5 fruit fly cellular contexts compared by ENCODE assay signal in genomic region chr3L:9856430-9857218, dm6.
A peak's percentile ranks its signal among the peaks of the same experiment; 100 is the strongest.
TF ChIP-seq lines count a peak whose summit lies in the region.

No protein-coding gene starts in this region.

- TF ChIP-seq CTCF in whole organism, embryonic (GFP tag; optimal IDR thresholded peaks at IDR 0.05; lab: Kevin White, UChicago), result no peak

TF ChIP-seq in whole organism, adult, 20 proteins besides CTCF, POLR2A, EP300 and RAD21:
- TF ChIP-seq Hr96 (GFP tag; optimal IDR thresholded peaks at IDR 0.05; lab: Kevin White, UChicago), result no peak
- TF ChIP-seq tj (GFP tag; optimal IDR thresholded peaks at IDR 0.05; lab: Kevin White, UChicago), result no peak
- TF ChIP-seq CG33017 (tag; optimal IDR thresholded peaks at IDR 0.05; lab: Kevin White, UChicago), result no peak
- peak; percentile 36 for TF ChIP-seq CG7101 (tag; optimal IDR thresholded peaks at IDR 0.05; lab: Kevin White, UChicago)
- peak; percentile 64 for TF ChIP-seq bab1 (GFP tag; optimal IDR thresholded peaks at IDR 0.05; lab: Kevin White, UChicago)
- no peak for TF ChIP-seq cic (GFP tag; optimal IDR thresholded peaks at IDR 0.05; lab: Kevin White, UChicago)
- TF ChIP-seq CG7045 (GFP tag; optimal IDR thresholded peaks at IDR 0.05; lab: Kevin White, UChicago), result no peak
- TF ChIP-seq kay (GFP tag; lab: Kevin White, UChicago; ENCODE audit: borderline replicate concordance), result no peak
- no peak for TF ChIP-seq CG11617 (GFP tag; optimal IDR thresholded peaks at IDR 0.05; lab: Kevin White, UChicago)
- TF ChIP-seq CG5204 (GFP tag; optimal IDR thresholded peaks at IDR 0.05; lab: Kevin White, UChicago), result no peak
- peak; percentile 30 for TF ChIP-seq CG14711 (tag; optimal IDR thresholded peaks at IDR 0.05; lab: Kevin White, UChicago)
- no peak for TF ChIP-seq toe (GFP tag; optimal IDR thresholded peaks at IDR 0.05; lab: Kevin White, UChicago)
- no peak for TF ChIP-seq Crg-1 (GFP tag; optimal IDR thresholded peaks at IDR 0.05; lab: Kevin White, UChicago)
- no peak for TF ChIP-seq pad (GFP tag; optimal IDR thresholded peaks at IDR 0.05; lab: Kevin White, UChicago)
- TF ChIP-seq CG12768 (GFP tag; optimal IDR thresholded peaks at IDR 0.05; lab: Kevin White, UChicago), result no peak
- TF ChIP-seq Clk (GFP tag; optimal IDR thresholded peaks at IDR 0.05; lab: Kevin White, UChicago), result no peak
- no peak for TF ChIP-seq cnc (optimal IDR thresholded peaks at IDR 0.05; lab: Kevin White, UChicago)
- TF ChIP-seq Mnt (GFP tag; optimal IDR thresholded peaks at IDR 0.05; lab: Kevin White, UChicago), result no peak
- TF ChIP-seq CG1620 (GFP tag; optimal IDR thresholded peaks at IDR 0.05; lab: Kevin White, UChicago), result no peak
TF ChIP-seq in whole organism, adult: peak in this region for 3.

TF ChIP-seq in whole organism, embryonic, 481 proteins besides CTCF, POLR2A, EP300 and RAD21 (continues in another document):
- TF ChIP-seq CG31388 (GFP tag; optimal IDR thresholded peaks at IDR 0.05; lab: Kevin White, UChicago) (peak; percentile 26), odd (GFP tag; optimal IDR thresholded peaks at IDR 0.05; lab: Kevin White, UChicago) (peak; percentile 59), gem (tag; optimal IDR thresholded peaks at IDR 0.05; lab: Kevin White, UChicago) (peak; percentile 94), shn (GFP tag; optimal IDR thresholded peaks at IDR 0.05; lab: Kevin White, UChicago) (no peak), CG18764 (GFP tag; optimal IDR thresholded peaks at IDR 0.05; lab: Kevin White, UChicago) (peak; percentile 47), Ets65A (GFP tag; lab: Kevin White, UChicago) (no peak), YL-1 (GFP tag; optimal IDR thresholded peaks at IDR 0.05; lab: Kevin White, UChicago) (no peak), sr (GFP tag; IDR thresholded peaks at IDR 0.05; lab: Robert Waterston, UW) (peak; percentile 68; the same call in 2 of the 3 replicates), jumu (GFP tag; optimal IDR thresholded peaks at IDR 0.05; lab: Kevin White, UChicago) (no peak), Scr (GFP tag; IDR thresholded peaks at IDR 0.05; lab: Robert Waterston, UW; ENCODE audit: partially characterized antibody) (no peak), CG7357 (GFP tag; IDR thresholded peaks at IDR 0.05; lab: Robert Waterston, UW) (peak; percentile 56; the same call in 1 of the 3 replicates), fd64A (GFP tag; optimal IDR thresholded peaks at IDR 0.05; lab: Kevin White, UChicago) (peak; percentile 30), CG15073 (GFP tag; optimal IDR thresholded peaks at IDR 0.05; lab: Kevin White, UChicago) (no peak), Eip74EF (GFP tag; optimal IDR thresholded peaks at IDR 0.05; lab: Kevin White, UChicago) (peak in 1 of 2 experiments; percentile 79), unpg (GFP tag; optimal IDR thresholded peaks at IDR 0.05; lab: Kevin White, UChicago) (peak; percentile 92), NC2α (GFP tag; optimal IDR thresholded peaks at IDR 0.05; lab: Kevin White, UChicago) (no peak), CG8089 (GFP tag; optimal IDR thresholded peaks at IDR 0.05; lab: Kevin White, UChicago) (no peak), pros (GFP tag; optimal IDR thresholded peaks at IDR 0.05; lab: Kevin White, UChicago) (no peak), Antp (GFP tag; optimal IDR thresholded peaks at IDR 0.05; lab: Kevin White, UChicago) (no peak)

TF ChIP-seq in whole organism, prepupa, 60 proteins besides CTCF, POLR2A, EP300 and RAD21 (continues in another document):
- no peak for TF ChIP-seq Eip75B (GFP tag; optimal IDR thresholded peaks at IDR 0.05; lab: Kevin White, UChicago)
- peak; percentile 44 for TF ChIP-seq CG10669 (GFP tag; optimal IDR thresholded peaks at IDR 0.05; lab: Kevin White, UChicago)
- TF ChIP-seq Sox15 (GFP tag; optimal IDR thresholded peaks at IDR 0.05; lab: Kevin White, UChicago), result no peak
- no peak for TF ChIP-seq CG16779 (tag; optimal IDR thresholded peaks at IDR 0.05; lab: Kevin White, UChicago)
- no peak for TF ChIP-seq Hr39 (GFP tag; optimal IDR thresholded peaks at IDR 0.05; lab: Kevin White, UChicago)
- peak; percentile 31 for TF ChIP-seq CG10631 (GFP tag; optimal IDR thresholded peaks at IDR 0.05; lab: Kevin White, UChicago)
- TF ChIP-seq OdsH (GFP tag; optimal IDR thresholded peaks at IDR 0.05; lab: Kevin White, UChicago), result peak; percentile 6
- TF ChIP-seq CG6854 (GFP tag; optimal IDR thresholded peaks at IDR 0.05; lab: Kevin White, UChicago), result no peak
- no peak for TF ChIP-seq salr (GFP tag; optimal IDR thresholded peaks at IDR 0.05; lab: Kevin White, UChicago)
- no peak for TF ChIP-seq Smox (GFP tag; optimal IDR thresholded peaks at IDR 0.05; lab: Kevin White, UChicago)
- no peak for TF ChIP-seq svp (GFP tag; lab: Kevin White, UChicago)
- TF ChIP-seq CG31627 (GFP tag; optimal IDR thresholded peaks at IDR 0.05; lab: Kevin White, UChicago), result no peak
- TF ChIP-seq acj6 (GFP tag; optimal IDR thresholded peaks at IDR 0.05; lab: Kevin White, UChicago), result peak; percentile 44
- TF ChIP-seq CG11294 (GFP tag; IDR thresholded peaks at IDR 0.05; lab: Robert Waterston, UW), result 0 out of 2 replicates have a peak, but pooled peaks have one; percentile 19
- TF ChIP-seq Ets21C (GFP tag; optimal IDR thresholded peaks at IDR 0.05; lab: Kevin White, UChicago), result no peak
- no peak for TF ChIP-seq esn (GFP tag; optimal IDR thresholded peaks at IDR 0.05; lab: Kevin White, UChicago)
- TF ChIP-seq fd85E (GFP tag; optimal IDR thresholded peaks at IDR 0.05; lab: Kevin White, UChicago), result no peak
- no peak for TF ChIP-seq fkh (GFP tag; optimal IDR thresholded peaks at IDR 0.05; lab: Kevin White, UChicago)
- TF ChIP-seq dsx (GFP tag; optimal IDR thresholded peaks at IDR 0.05; lab: Kevin White, UChicago; ENCODE audit: poor library complexity, severe bottlenecking), result peak; percentile 52
- no peak for TF ChIP-seq Lpt (GFP tag; optimal IDR thresholded peaks at IDR 0.05; lab: Kevin White, UChicago)

TF ChIP-seq in whole organism, pupa, 21 proteins besides CTCF, POLR2A, EP300 and RAD21:
- TF ChIP-seq rn (GFP tag; IDR thresholded peaks at IDR 0.05; lab: Robert Waterston, UW) (no peak), CG17806 (tag; optimal IDR thresholded peaks at IDR 0.05; lab: Kevin White, UChicago) (peak; percentile 68), CG8159 (tag; optimal IDR thresholded peaks at IDR 0.05; lab: Kevin White, UChicago) (peak; percentile 70), Snoo (tag; optimal IDR thresholded peaks at IDR 0.05; lab: Kevin White, UChicago) (no peak), CG8301 (tag; optimal IDR thresholded peaks at IDR 0.05; lab: Kevin White, UChicago) (peak; percentile 54), Ets98B (GFP tag; IDR thresholded peaks at IDR 0.05; lab: Robert Waterston, UW) (peak; percentile 56; the same call in 1 of the 2 replicates), CG14655 (GFP tag; optimal IDR thresholded peaks at IDR 0.05; lab: Kevin White, UChicago) (no peak), gl (tag; optimal IDR thresholded peaks at IDR 0.05; lab: Kevin White, UChicago) (no peak), CG12605 (GFP tag; IDR thresholded peaks at IDR 0.05; lab: Robert Waterston, UW) (peak; percentile 70), CG4496 (GFP tag; IDR thresholded peaks at IDR 0.05; lab: Robert Waterston, UW) (peak; percentile 45; the same call in 2 of the 3 replicates), Pif1A (GFP tag; optimal IDR thresholded peaks at IDR 0.05; lab: Kevin White, UChicago) (no peak), CG13204 (GFP tag; optimal IDR thresholded peaks at IDR 0.05; lab: Kevin White, UChicago) (no peak), CG15710 (tag; optimal IDR thresholded peaks at IDR 0.05; lab: Kevin White, UChicago) (peak; percentile 57), CG9948 (tag; optimal IDR thresholded peaks at IDR 0.05; lab: Kevin White, UChicago) (peak; percentile 65), CG32121 (GFP tag; IDR thresholded peaks at IDR 0.05; lab: Robert Waterston, UW) (peak; percentile 60; the same call in 1 of the 2 replicates), CG34367 (tag; optimal IDR thresholded peaks at IDR 0.05; lab: Kevin White, UChicago) (peak; percentile 42), EcR (GFP tag; optimal IDR thresholded peaks at IDR 0.05; lab: Kevin White, UChicago) (no peak), fd96Ca (GFP tag; IDR thresholded peaks at IDR 0.05; lab: Robert Waterston, UW) (no peak), Pif1B (GFP tag; optimal IDR thresholded peaks at IDR 0.05; lab: Kevin White, UChicago) (no peak), CG10348 (GFP tag; IDR thresholded peaks at IDR 0.05; lab: Robert Waterston, UW) (no peak), D1 (tag; optimal IDR thresholded peaks at IDR 0.05; lab: Kevin White, UChicago) (peak; percentile 22)
TF ChIP-seq in whole organism, pupa: peak in this region for 11.

TF ChIP-seq in whole organism, wandering third instar larva, 38 proteins besides CTCF, POLR2A, EP300 and RAD21:
- TF ChIP-seq rgr (GFP tag; optimal IDR thresholded peaks at IDR 0.05; lab: Kevin White, UChicago) (peak; percentile 3), HLH106 (tag; optimal IDR thresholded peaks at IDR 0.05; lab: Kevin White, UChicago) (peak; percentile 47), foxo (GFP tag; optimal IDR thresholded peaks at IDR 0.05; lab: Kevin White, UChicago) (peak in 1 of 2 experiments; percentile 7), CG9705 (GFP tag; optimal IDR thresholded peaks at IDR 0.05; lab: Kevin White, UChicago) (no peak), woc (GFP tag; optimal IDR thresholded peaks at IDR 0.05; lab: Kevin White, UChicago) (no peak), h (GFP tag; optimal IDR thresholded peaks at IDR 0.05; lab: Kevin White, UChicago) (peak; percentile 13), Hr83 (GFP tag; optimal IDR thresholded peaks at IDR 0.05; lab: Kevin White, UChicago; ENCODE audit: poor library complexity, severe bottlenecking) (peak; percentile 6), psq (GFP tag; optimal IDR thresholded peaks at IDR 0.05; lab: Kevin White, UChicago) (no peak), tai (GFP tag; optimal IDR thresholded peaks at IDR 0.05; lab: Kevin White, UChicago) (no peak), br (GFP tag; optimal IDR thresholded peaks at IDR 0.05; lab: Kevin White, UChicago) (no peak)
